Worm (Caenorhabditis elegans): ENCODE data around the gene T04A8.7.

ce11 chrIII:4705207-4705606 lies 10.1 kb downstream of the T04A8.7 start, which contains the start of gene pgap-2:
- no peak for TF ChIP-seq aha-1 (tag)
- no peak for TF ChIP-seq ZK337.2 (GFP tag; IDR thresholded peaks at IDR 0.05)
- TF ChIP-seq lsy-2 (tag; optimal IDR thresholded peaks at IDR 0.05): no peak

Data from whole organism, L4 larva.